Worm (Caenorhabditis elegans): ENCODE measurements around the gene F32F2.4.

Gene F32F2.4

ce11 chrV:13313045-13313623 is 37.1 kb downstream of the F32F2.4 start, which contains the start of gene C50B6.3:
TSS of gene C50B6.3 (plus strand) at chrV:13313573.
- TF ChIP-seq zag-1 (tag; optimal IDR thresholded peaks at IDR 0.05) (no peak), tbx-2 (tag; optimal IDR thresholded peaks at IDR 0.05) (peak; percentile 4), mml-1 (tag; optimal IDR thresholded peaks at IDR 0.05) (no peak), nhr-12 (tag; optimal IDR thresholded peaks at IDR 0.05) (no peak), daf-12 (tag; optimal IDR thresholded peaks at IDR 0.05) (no peak), nhr-11 (tag; optimal IDR thresholded peaks at IDR 0.05) (no peak), ZK546.5 (tag; optimal IDR thresholded peaks at IDR 0.05) (no peak), lin-15B (tag; optimal IDR thresholded peaks at IDR 0.05) (peak; percentile 94), ztf-11 (tag; optimal IDR thresholded peaks at IDR 0.05) (no peak), elt-3 (tag; optimal IDR thresholded peaks at IDR 0.05) (no peak), nhr-28 (tag; optimal IDR thresholded peaks at IDR 0.05) (no peak), nhr-25 (tag; optimal IDR thresholded peaks at IDR 0.05) (peak; percentile 63), pqm-1 (tag; optimal IDR thresholded peaks at IDR 0.05) (peak; percentile 19), ceh-9 (tag; optimal IDR thresholded peaks at IDR 0.05) (no peak), egl-27 (tag; optimal IDR thresholded peaks at IDR 0.05) (no peak), ceh-28 (tag; optimal IDR thresholded peaks at IDR 0.05) (peak; percentile 53), elt-1 (tag; optimal IDR thresholded peaks at IDR 0.05) (peak; percentile 42), elt-2 (tag; optimal IDR thresholded peaks at IDR 0.05) (peak; percentile 14), lsy-12 (tag; optimal IDR thresholded peaks at IDR 0.05) (peak; percentile 82), egl-5 (tag; optimal IDR thresholded peaks at IDR 0.05) (peak; percentile 68), snpc-4 (tag; optimal IDR thresholded peaks at IDR 0.05) (no peak), nhr-23 (tag; optimal IDR thresholded peaks at IDR 0.05) (peak; percentile 90), skn-1 (tag; optimal IDR thresholded peaks at IDR 0.05) (peak; percentile 2), unc-62 (GFP tag; optimal IDR thresholded peaks at IDR 0.05) (no peak), fkh-10 (GFP tag; optimal IDR thresholded peaks at IDR 0.05) (no peak), ama-1 (optimal IDR thresholded peaks at IDR 0.05) (no peak), nhr-43 (tag; optimal IDR thresholded peaks at IDR 0.05; ENCODE audit: poor library complexity, severe bottlenecking) (peak; percentile 94), nhr-67 (tag; optimal IDR thresholded peaks at IDR 0.05) (no peak), nhr-77 (tag; optimal IDR thresholded peaks at IDR 0.05) (no peak), sea-2 (GFP tag; optimal IDR thresholded peaks at IDR 0.05) (no peak), R02D3.7 (tag; optimal IDR thresholded peaks at IDR 0.05) (peak; percentile 35), fkh-2 (tag; optimal IDR thresholded peaks at IDR 0.05) (no peak), nhr-76 (tag; optimal IDR thresholded peaks at IDR 0.05) (no peak), ceh-16 (tag; optimal IDR thresholded peaks at IDR 0.05) (no peak), fos-1 (tag; optimal IDR thresholded peaks at IDR 0.05) (no peak), pha-4 (tag; optimal IDR thresholded peaks at IDR 0.05) (peak; percentile 83), unc-39 (tag; optimal IDR thresholded peaks at IDR 0.05) (no peak), ztf-4 (tag; optimal IDR thresholded peaks at IDR 0.05) (no peak), aly-2 (tag; optimal IDR thresholded peaks at IDR 0.05) (no peak), ceh-82 (tag; optimal IDR thresholded peaks at IDR 0.05) (peak; percentile 29), hmg-11 (tag; optimal IDR thresholded peaks at IDR 0.05) (peak; percentile 28), lin-39 (tag; optimal IDR thresholded peaks at IDR 0.05) (peak; percentile 75), eor-1 (tag; optimal IDR thresholded peaks at IDR 0.05) (no peak), nfya-1 (tag; optimal IDR thresholded peaks at IDR 0.05; ENCODE audit: insufficient read depth) (peak; percentile 78), nhr-237 (tag; optimal IDR thresholded peaks at IDR 0.05) (no peak), mdl-1 (tag; optimal IDR thresholded peaks at IDR 0.05) (no peak), jun-1 (tag; optimal IDR thresholded peaks at IDR 0.05) (peak; percentile 52)

All from whole organism, L3 larva.